Comparison of ENCODE assay signal across 2 fruit fly cellular contexts in genomic region chrX:6708580-6709199, dm6.
A peak's percentile ranks its signal among the peaks of the same experiment; 100 is the strongest.
TF ChIP-seq lines count a peak whose summit lies in the region.

No protein-coding gene starts in this region.

TF ChIP-seq in whole organism, embryonic, 481 proteins besides CTCF, POLR2A, EP300 and RAD21 (continued from another document):
- TF ChIP-seq exex (tag; optimal IDR thresholded peaks at IDR 0.05; lab: Kevin White, UChicago) (peak; percentile 58), Trl (optimal IDR thresholded peaks at IDR 0.05; lab: Kevin White, UChicago) (no peak), Trl (GFP tag; optimal IDR thresholded peaks at IDR 0.05; lab: Kevin White, UChicago) (no peak), CG33557 (GFP tag; optimal IDR thresholded peaks at IDR 0.05; lab: Kevin White, UChicago) (no peak), CG13296 (GFP tag; optimal IDR thresholded peaks at IDR 0.05; lab: Kevin White, UChicago) (no peak), E2f1 (GFP tag; IDR thresholded peaks at IDR 0.05; lab: Robert Waterston, UW) (no peak), vvl (GFP tag; IDR thresholded peaks at IDR 0.05; lab: Robert Waterston, UW) (no peak), fd3F (GFP tag; optimal IDR thresholded peaks at IDR 0.05; lab: Kevin White, UChicago) (no peak), kah (GFP tag; optimal IDR thresholded peaks at IDR 0.05; lab: Kevin White, UChicago) (no peak), CG11398 (GFP tag; optimal IDR thresholded peaks at IDR 0.05; lab: Kevin White, UChicago) (no peak), Rfx (GFP tag; IDR thresholded peaks at IDR 0.05; lab: Robert Waterston, UW) (peak; percentile 20; the same call in 1 of the 2 replicates), abd-A (tag; optimal IDR thresholded peaks at IDR 0.05; lab: Kevin White, UChicago) (peak; percentile 33), ci (GFP tag; IDR thresholded peaks at IDR 0.05; lab: Robert Waterston, UW) (no peak), ewg (GFP tag; optimal IDR thresholded peaks at IDR 0.05; lab: Kevin White, UChicago) (no peak), lab (GFP tag; optimal IDR thresholded peaks at IDR 0.05; lab: Kevin White, UChicago) (peak; percentile 32), CG12769 (tag; optimal IDR thresholded peaks at IDR 0.05; lab: Kevin White, UChicago) (peak; percentile 20), slou (GFP tag; optimal IDR thresholded peaks at IDR 0.05; lab: Kevin White, UChicago) (no peak), CG1792 (GFP tag; optimal IDR thresholded peaks at IDR 0.05; lab: Kevin White, UChicago) (no peak), Pdp1 (GFP tag; optimal IDR thresholded peaks at IDR 0.05; lab: Kevin White, UChicago) (peak in 1 of 2 experiments; percentile 15), pzg (GFP tag; optimal IDR thresholded peaks at IDR 0.05; lab: Kevin White, UChicago) (no peak), CG10209 (GFP tag; optimal IDR thresholded peaks at IDR 0.05; lab: Kevin White, UChicago) (no peak), GATAe (GFP tag; conservative IDR thresholded peaks at IDR 0.05; lab: Robert Waterston, UW) (peak; percentile 23; the same call in 1 of the 2 replicates), eve (GFP tag; optimal IDR thresholded peaks at IDR 0.05; lab: Kevin White, UChicago) (peak in 1 of 2 experiments; percentile 82), tio (GFP tag; optimal IDR thresholded peaks at IDR 0.05; lab: Kevin White, UChicago) (no peak), cg (GFP tag; optimal IDR thresholded peaks at IDR 0.05; lab: Kevin White, UChicago) (peak; percentile 81), B-H2 (GFP tag; optimal IDR thresholded peaks at IDR 0.05; lab: Kevin White, UChicago) (peak; percentile 24), CG8924 (tag; optimal IDR thresholded peaks at IDR 0.05; lab: Kevin White, UChicago) (peak; percentile 24)
TF ChIP-seq in whole organism, embryonic: peak in this region for 24.

TF ChIP-seq in whole organism, prepupa, 60 proteins besides CTCF, POLR2A, EP300 and RAD21 (continued from another document):
- no peak for TF ChIP-seq CG11762 (GFP tag; optimal IDR thresholded peaks at IDR 0.05; lab: Kevin White, UChicago; ENCODE audit: insufficient read depth)
- TF ChIP-seq CG8319 (GFP tag; optimal IDR thresholded peaks at IDR 0.05; lab: Kevin White, UChicago): no peak
- TF ChIP-seq Lpt (GFP tag; optimal IDR thresholded peaks at IDR 0.05; lab: Kevin White, UChicago): no peak
- TF ChIP-seq Hr4 (GFP tag; optimal IDR thresholded peaks at IDR 0.05; lab: Kevin White, UChicago): no peak
- no peak for TF ChIP-seq eg (GFP tag; IDR thresholded peaks at IDR 0.05; lab: Robert Waterston, UW)
- no peak for TF ChIP-seq CG10631 (GFP tag; optimal IDR thresholded peaks at IDR 0.05; lab: Kevin White, UChicago)
- no peak for TF ChIP-seq CG34406 (GFP tag; optimal IDR thresholded peaks at IDR 0.05; lab: Kevin White, UChicago)
- no peak for TF ChIP-seq CG6854 (GFP tag; optimal IDR thresholded peaks at IDR 0.05; lab: Kevin White, UChicago)
- no peak for TF ChIP-seq CG8632 (GFP tag; optimal IDR thresholded peaks at IDR 0.05; lab: Kevin White, UChicago)
- no peak for TF ChIP-seq Blimp-1 (GFP tag; optimal IDR thresholded peaks at IDR 0.05; lab: Kevin White, UChicago)
- TF ChIP-seq Hr38 (GFP tag; optimal IDR thresholded peaks at IDR 0.05; lab: Kevin White, UChicago): no peak
TF ChIP-seq in whole organism, prepupa: peak in this region for 5.
